Fruit fly (Drosophila melanogaster) whole organism, prepupa: ENCODE results near the gene yellow-f.

Source experiments
- CG10631 ChIP-seq: fragments of 200-800 bp; sonication (Bioruptor generic); optimal IDR thresholded peaks from 2 replicates; lab custom pipeline; 2016; ENCODE audit warnings: missing biosample characterization, missing genetic modification characterization
- CG11902 ChIP-seq: fragments of 200-800 bp; sonication (Bioruptor generic); optimal IDR thresholded peaks from 3 replicates; lab custom pipeline; 2016; ENCODE audit warnings: missing biosample characterization, missing genetic modification characterization
- CG15336 ChIP-seq: fragments of 200-800 bp; sonication (Bioruptor generic); IDR thresholded peaks from 2 replicates; pipeline ENCODE4 v1.3.6; 2022; ENCODE audit warnings: missing biosample characterization, missing genetic modification characterization
- CG6792 ChIP-seq: fragments of 200-800 bp; sonication (Bioruptor generic); optimal IDR thresholded peaks from 3 replicates; lab custom pipeline; 2016; ENCODE audit warnings: missing biosample characterization, missing genetic modification characterization
- Hr4 ChIP-seq: fragments of 200-800 bp; sonication (Bioruptor generic); optimal IDR thresholded peaks from 3 replicates; lab custom pipeline; 2016; ENCODE audit warnings: missing biosample characterization, missing genetic modification characterization
- fd85E ChIP-seq: fragments of 200-800 bp; sonication (Bioruptor generic); optimal IDR thresholded peaks from 3 replicates; lab custom pipeline; 2016; ENCODE audit warnings: missing biosample characterization, missing genetic modification characterization
- fkh ChIP-seq: fragments of 200-800 bp; sonication (Bioruptor generic); optimal IDR thresholded peaks from 3 replicates; lab custom pipeline; 2017; ENCODE audit warnings: missing biosample characterization, mild to moderate bottlenecking, missing genetic modification characterization, moderate library complexity
- net ChIP-seq: fragments of 200-800 bp; sonication (Bioruptor generic); optimal IDR thresholded peaks from 3 replicates; lab custom pipeline; 2016; ENCODE audit warnings: missing biosample characterization, missing genetic modification characterization

DNA sequence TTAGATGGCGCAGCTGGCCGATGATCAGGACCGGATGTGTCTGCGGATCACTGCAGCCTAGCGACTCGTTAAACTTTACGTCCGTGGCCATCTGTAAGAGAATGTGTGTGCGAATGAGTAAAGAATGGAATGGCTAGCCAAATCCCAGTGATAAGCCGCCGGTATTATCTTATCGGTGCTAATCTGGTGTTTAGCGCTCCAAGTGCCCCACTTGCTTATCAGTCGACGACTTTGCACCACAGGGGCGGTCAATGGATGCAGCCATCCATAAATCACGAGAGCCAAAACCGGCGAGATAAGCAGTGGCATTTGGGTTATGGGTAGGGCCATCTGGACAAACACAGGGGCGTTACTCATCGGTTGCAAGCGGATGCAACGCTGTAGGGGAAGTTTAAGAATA, 32.8 kb downstream of the yellow-f start:
- TF ChIP-seq CG15336 (GFP tag; lab: Robert Waterston, UW) (no peak), fd85E (GFP tag; lab: Kevin White, UChicago) (no peak), net (GFP tag; lab: Kevin White, UChicago) (no peak), CG10631 (GFP tag; lab: Kevin White, UChicago) (no peak), CG11902 (GFP tag; lab: Kevin White, UChicago) (no peak), Hr4 (GFP tag; lab: Kevin White, UChicago) (no peak), fkh (GFP tag; lab: Kevin White, UChicago) (no peak), CG6792 (GFP tag; lab: Kevin White, UChicago) (no peak)
